Worm (Caenorhabditis elegans) whole organism, L4/young adult: ENCODE data around the gene bud-31.

ENCODE experiments used
- W03F9.2 ChIP-seq: fragments of 150-350 bp; optimal IDR thresholded peaks from 2 replicates; lab custom pipeline; 2014; ENCODE audit warnings: missing biosample characterization, missing genetic modification characterization
- dao-5 ChIP-seq: sonication (generic microtip); optimal IDR thresholded peaks from 2 replicates; lab custom pipeline; 2016; ENCODE audit warnings: missing genotype, missing genetic modification characterization, moderate library complexity, missing compliant biosample characterization
- him-1 ChIP-seq: sonication (generic microtip); optimal IDR thresholded peaks from 2 replicates; lab custom pipeline; 2016; ENCODE audit warnings: missing genotype, missing genetic modification reagents, missing genetic modification characterization, missing compliant biosample characterization

bud-31 gene

DNA sequence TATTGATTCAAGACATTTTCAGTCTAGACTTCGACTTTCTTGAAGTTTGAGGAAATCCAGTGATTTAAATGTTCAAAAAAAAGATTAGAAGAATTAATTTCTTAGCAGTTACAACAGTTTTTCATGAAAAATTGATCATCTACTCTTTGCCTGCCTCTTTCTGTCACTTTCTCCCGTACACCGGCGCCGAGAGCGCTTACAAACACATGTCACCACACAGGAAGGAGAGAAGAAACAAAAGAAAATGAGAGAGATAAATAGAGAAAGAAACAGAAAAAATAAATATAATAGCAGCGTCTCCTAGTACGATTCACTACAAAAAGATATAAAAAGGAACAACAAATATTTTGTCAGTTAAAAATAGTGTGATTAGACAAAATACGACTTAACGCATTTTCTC is 29.6 kb downstream of the bud-31 start:
- no peak for TF ChIP-seq him-1 (tag; lab: Kevin White, UChicago)
- TF ChIP-seq dao-5 (tag; lab: Kevin White, UChicago) = no peak
- no peak for TF ChIP-seq W03F9.2

DNA sequence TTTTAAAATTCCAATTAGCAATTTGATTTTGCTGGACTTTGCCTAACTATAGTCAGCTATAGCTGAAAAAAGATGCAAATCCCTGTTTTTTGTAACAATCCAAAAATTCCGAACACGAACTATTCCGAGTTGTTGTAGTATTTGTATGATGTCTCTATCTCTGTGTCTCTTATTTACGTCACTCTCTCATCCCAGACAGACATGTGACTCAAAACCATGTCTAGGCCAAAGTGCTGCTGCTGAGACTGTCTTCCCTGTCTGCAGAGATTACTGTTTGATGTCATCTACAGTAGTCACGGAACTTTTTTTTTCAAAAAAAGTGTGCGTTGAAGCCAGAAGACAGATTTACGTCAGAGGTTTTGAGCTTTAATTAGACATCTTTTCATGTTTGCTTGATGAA is 30.1 kb downstream of the bud-31 start:
- TF ChIP-seq dao-5 (tag; lab: Kevin White, UChicago) = no peak
- no peak for TF ChIP-seq him-1 (tag; lab: Kevin White, UChicago)
- TF ChIP-seq W03F9.2 = no peak

DNA sequence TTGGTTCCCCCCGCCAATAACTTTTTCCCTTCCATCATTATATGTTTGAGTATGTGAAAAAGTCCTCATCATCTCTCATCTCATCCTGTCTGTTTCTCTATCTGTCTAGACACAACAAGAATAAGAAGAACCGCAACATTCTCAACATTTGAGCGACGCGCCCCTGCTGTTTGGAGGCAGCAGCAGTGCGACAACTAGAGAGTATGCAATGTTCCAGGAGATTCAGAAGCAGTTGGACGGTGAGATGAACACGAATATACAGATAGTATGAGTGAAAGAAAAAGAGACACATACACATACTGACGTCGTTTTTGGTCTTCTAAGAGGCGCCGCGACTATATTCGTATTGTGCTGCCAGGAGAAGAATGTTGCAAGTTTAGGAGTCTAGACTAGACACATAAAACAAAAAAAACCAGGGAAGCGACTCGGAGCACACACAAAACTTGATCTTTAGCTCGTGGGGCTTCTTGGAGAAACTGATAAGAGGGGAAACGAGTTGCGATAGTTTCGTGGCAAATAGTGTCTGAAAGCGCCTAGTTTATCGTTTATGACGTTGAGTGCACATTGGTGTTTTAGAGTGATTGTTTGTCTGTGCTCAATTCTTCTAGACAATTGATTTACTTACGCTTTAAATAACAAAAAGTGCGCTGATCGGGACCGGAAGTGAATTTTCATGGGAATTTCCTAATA is 30.7 kb downstream of the bud-31 start:
- TF ChIP-seq him-1 (tag; lab: Kevin White, UChicago) = no peak
- no peak for TF ChIP-seq W03F9.2
- TF ChIP-seq dao-5 (tag; lab: Kevin White, UChicago) = no peak

DNA sequence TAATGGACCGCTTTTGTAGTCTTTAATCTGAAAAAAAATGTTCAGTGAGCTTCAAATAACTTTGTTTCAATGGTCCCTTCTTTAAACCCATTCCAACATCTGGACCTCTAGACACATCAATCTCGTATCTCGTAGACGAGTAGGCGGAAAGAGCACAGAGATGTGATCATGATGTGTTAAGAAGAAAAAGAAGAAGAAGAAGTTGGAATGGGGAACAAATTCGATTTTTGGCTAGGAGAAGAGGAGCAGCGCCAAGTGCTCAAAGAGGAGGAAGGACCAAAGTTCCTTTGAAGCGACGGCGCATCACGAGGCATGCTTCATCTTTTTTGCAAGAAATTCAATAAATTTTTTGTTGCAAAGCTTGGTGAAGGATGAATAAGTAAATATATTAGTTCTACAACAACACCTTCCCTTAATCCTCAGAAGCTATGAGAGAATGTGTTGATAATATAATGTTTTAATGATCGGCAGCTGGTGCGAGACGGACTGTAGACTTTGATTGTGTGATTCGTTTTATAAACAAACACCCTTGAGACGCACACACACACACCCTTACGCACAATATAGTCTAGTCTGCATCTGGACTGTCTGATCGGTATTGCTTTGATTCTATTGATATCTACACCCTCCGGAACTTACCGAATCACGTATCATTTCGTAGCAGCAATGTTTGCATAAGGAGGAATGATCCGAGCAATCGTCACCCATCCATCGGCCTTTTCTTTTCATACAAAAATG is 31.7 kb downstream of the bud-31 start:
- TF ChIP-seq W03F9.2 = no peak
- no peak for TF ChIP-seq dao-5 (tag; lab: Kevin White, UChicago)
- peak; percentile 21 for TF ChIP-seq him-1 (tag; lab: Kevin White, UChicago)

DNA sequence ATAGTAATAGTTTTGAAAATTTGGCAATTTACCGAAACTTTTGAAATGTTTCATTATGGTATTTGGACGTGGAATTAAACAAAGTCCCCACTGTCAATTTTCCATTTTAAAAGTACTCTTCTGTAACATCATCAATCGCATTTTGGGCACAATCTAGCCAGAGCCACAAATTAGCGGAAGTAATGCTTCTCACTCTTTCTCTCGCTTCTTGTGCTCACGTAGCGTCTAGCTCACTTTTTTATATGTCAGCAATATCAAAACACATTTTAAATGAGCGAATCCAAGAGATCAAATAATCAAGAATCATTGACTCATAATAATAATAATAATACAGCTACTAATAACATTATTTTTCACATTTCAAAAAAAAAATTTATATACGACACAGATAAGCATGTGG is 32.4 kb downstream of the bud-31 start:
- TF ChIP-seq him-1 (tag; lab: Kevin White, UChicago) = no peak
- TF ChIP-seq dao-5 (tag; lab: Kevin White, UChicago) = no peak
- TF ChIP-seq W03F9.2 = no peak

DNA sequence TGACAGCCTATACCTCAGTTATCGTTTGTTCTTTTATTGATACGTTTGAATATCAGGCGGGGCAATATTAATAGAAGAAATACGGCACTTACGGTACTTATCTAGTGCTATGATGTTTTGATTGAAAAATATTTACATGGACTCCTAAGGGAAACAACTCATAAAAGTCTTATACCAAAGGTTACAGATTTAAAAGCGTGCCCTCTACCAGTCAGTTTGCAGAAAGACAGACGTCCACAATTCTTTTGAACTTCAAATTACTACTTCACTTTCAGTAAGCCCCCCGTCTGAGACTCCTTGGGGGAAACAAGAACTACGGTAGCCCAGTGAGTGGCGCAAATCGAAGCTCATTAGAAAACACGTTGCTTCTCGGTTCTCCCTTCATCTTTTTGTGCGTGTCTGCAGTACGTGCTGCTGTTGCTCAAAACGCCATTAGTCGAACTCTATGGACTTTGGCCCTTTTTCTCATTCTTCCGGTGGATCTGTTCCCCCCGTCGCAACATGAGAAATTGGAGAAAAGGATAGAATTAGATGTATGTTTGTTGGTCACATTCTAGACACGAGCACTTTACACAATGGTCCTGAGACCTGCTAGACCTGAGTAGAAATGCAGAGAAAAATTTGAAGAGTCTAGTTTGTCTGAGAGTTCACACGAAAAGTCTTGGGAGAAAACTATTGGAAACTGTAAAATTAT is 33.9 kb downstream of the bud-31 start:
- no peak for TF ChIP-seq him-1 (tag; lab: Kevin White, UChicago)
- TF ChIP-seq dao-5 (tag; lab: Kevin White, UChicago) = no peak
- no peak for TF ChIP-seq W03F9.2

DNA sequence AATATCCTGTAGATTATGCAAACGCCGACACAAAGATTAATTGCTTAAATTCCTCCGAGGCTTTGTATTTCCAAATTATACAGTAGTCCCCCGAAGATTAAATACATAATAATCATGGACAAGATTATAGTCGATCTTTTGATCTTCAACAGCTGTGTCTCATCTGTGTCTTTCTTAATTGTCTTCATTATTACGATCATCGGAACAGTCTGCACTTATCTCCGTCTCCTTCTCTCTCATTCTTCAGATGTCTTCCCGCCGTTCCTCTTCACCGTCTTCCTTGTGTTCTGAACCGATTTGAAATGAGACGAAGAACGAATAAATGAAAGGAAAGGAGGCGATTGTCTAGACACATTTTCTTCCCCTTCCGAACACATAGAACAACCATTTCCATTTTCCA is 35.2 kb downstream of the bud-31 start:
- TF ChIP-seq W03F9.2 (no peak), him-1 (tag; lab: Kevin White, UChicago) (no peak), dao-5 (tag; lab: Kevin White, UChicago) (no peak)

DNA sequence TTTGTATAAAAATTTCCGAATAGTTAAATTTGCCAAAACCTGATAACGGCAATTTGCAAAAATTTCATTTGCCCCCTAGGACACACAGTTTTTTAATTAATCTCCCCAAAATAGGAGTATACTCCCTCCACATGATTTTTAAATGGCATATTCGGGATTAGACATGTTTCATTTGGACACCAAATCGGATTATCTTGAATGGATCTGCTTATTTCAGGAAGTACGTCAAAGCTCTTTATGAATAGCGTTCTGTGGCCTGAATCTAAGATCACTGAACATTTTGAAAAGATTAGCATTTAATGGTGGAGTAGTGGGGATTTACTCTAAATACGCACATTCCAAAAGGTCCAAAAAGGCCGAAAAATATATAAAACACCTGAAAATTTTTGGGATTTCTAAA is 37.7 kb downstream of the bud-31 start:
- TF ChIP-seq W03F9.2 (no peak), dao-5 (tag; lab: Kevin White, UChicago) (no peak), him-1 (tag; lab: Kevin White, UChicago) (no peak)

DNA sequence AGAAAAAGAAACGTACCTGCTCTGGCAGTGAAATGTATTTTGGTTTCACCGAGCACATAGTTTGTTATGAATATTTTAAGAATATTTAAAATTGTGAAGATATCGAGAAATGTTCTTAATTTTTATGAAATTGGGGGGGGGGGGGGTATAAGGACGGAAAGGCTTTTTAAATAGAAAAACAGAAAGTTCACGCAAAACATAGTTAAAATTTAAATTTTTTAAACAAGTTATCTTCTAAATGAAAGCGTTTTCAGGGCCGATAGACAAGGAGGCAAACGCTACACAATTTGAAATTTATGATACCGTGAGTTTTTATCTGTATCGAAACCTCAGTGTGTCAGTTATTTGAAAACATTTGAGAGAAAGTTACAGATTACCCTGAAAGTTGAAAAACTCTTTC is 40.5 kb downstream of the bud-31 start, which contains the start of gene C15H7.4:
C15H7.4 (minus strand) TSS at position 101 of the 400 bp plus-strand sequence.
- TF ChIP-seq W03F9.2 (no peak), dao-5 (tag; lab: Kevin White, UChicago) (no peak), him-1 (tag; lab: Kevin White, UChicago) (no peak)

DNA sequence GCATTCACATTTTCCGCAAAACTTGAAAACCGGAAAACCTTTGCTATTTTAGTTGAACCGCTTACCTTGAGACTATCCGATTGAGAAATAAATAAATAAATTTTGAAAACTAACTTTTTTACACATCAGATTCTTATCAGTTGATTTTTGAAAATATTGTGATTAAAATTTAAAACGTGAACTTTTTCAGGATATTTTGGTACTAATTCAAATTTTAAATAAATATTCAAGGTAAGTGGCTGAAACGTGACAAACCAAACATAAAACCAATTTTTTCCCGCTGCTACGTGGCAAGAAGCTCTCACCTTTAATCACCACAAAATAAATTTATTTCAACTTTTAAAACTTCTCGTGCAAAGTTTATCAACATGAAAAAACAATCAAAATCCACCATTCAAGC is 44.4 kb downstream of the bud-31 start, which contains the start of gene C15H7.3:
C15H7.3 (minus strand) TSS at position 101 of the 400 bp plus-strand sequence.
- TF ChIP-seq him-1 (tag; lab: Kevin White, UChicago) (no peak), dao-5 (tag; lab: Kevin White, UChicago) (no peak), W03F9.2 (no peak)

DNA sequence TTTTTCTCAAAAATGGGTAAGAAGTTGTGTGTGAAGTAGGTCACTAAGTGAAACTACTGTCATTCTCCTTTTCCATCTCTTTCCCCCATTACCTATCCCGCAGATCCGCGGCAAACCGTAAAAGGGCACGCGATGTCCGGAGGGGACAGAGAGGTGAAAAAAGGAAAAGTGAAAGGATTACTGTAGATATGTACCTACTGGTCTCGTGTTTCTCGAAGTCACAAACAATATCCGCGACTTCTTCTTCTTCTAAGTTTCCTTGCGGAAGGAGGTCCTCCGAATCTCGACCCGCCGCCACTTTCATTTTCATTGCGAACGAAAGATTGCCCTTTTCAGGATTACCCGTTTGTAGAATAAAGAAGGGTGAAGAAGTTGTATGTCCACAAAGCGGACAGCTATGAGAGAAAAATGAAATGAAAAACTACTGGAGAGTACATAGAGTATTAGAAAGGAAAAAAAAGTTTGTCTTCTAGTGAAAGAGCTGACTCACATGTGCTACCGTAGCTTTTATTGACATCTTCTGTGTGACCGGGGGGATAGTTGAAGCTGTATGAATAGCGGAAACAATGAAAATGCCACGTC is 49.8 kb downstream of the bud-31 start:
- no peak for TF ChIP-seq him-1 (tag; lab: Kevin White, UChicago)
- no peak for TF ChIP-seq W03F9.2
- no peak for TF ChIP-seq dao-5 (tag; lab: Kevin White, UChicago)

DNA sequence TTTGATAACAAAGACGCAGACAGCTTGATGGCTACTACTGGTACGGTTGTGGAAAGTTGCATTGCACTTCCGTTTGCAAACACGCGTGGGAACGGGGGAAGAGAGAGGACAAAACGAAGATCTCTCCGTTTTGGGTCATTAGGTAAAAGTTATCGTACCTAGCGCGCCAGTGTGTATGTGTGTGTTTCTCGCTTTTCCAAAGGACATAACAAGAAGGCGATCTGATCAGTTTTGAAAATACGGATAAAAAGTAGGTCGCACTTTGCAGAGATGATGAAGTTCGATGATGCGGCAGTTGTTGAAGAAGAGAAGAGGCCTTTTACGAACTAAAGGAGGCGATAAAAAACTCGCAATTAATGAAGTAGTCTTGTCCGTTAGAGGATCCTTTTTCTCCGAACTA is 51.2 kb downstream of the bud-31 start:
- TF ChIP-seq W03F9.2 (no peak), him-1 (tag; lab: Kevin White, UChicago) (no peak), dao-5 (tag; lab: Kevin White, UChicago) (no peak)
